Fruit fly (Drosophila melanogaster) whole organism, adult: ENCODE data around the gene CG13053.

Source experiments
- CG11617 ChIP-seq: fragments of 200-800 bp; sonication (Bioruptor generic); optimal IDR thresholded peaks from 2 replicates; lab custom pipeline; 2017; ENCODE audit warnings: mild to moderate bottlenecking, missing biosample characterization, missing genetic modification reagents, missing genetic modification characterization
- CG7101 ChIP-seq: fragments of 200-800 bp; sonication (Bioruptor generic); optimal IDR thresholded peaks from 2 replicates; lab custom pipeline; 2018; ENCODE audit warnings: missing biosample characterization, mild to moderate bottlenecking, missing genetic modification characterization, moderate library complexity
- Mnt ChIP-seq: fragments of 200-800 bp; sonication (Bioruptor generic); optimal IDR thresholded peaks from 2 replicates; lab custom pipeline; 2016; ENCODE audit warnings: missing biosample characterization, mild to moderate bottlenecking, missing genetic modification characterization
- toe ChIP-seq: fragments of 200-800 bp; sonication (Bioruptor generic); optimal IDR thresholded peaks from 2 replicates; lab custom pipeline; 2016; ENCODE audit warnings: missing biosample characterization, missing genetic modification characterization

- TF ChIP-seq CG7101 (tag; lab: Kevin White, UChicago) (no peak), Mnt (GFP tag; lab: Kevin White, UChicago) (no peak), CG11617 (GFP tag; lab: Kevin White, UChicago) (no peak), toe (GFP tag; lab: Kevin White, UChicago) (no peak)
Observed at dm6 chr3L:16289067-16289466, 29.5 kb upstream of the CG13053 start.
